Fruit fly (Drosophila melanogaster): Measurements from ENCODE around the gene ham.

dm6 chr2L:18717365-18718011 lies 75.2 kb downstream of the ham start:
- no peak for TF ChIP-seq esn (GFP tag; optimal IDR thresholded peaks at IDR 0.05)
- TF ChIP-seq dac (GFP tag; optimal IDR thresholded peaks at IDR 0.05): no peak
- peak; percentile 1 for TF ChIP-seq OdsH (GFP tag; optimal IDR thresholded peaks at IDR 0.05)
- TF ChIP-seq Eip78C (GFP tag): peak; percentile 61
- TF ChIP-seq Met (GFP tag; optimal IDR thresholded peaks at IDR 0.05): no peak
- peak; percentile 15 for TF ChIP-seq Eip75B (GFP tag; optimal IDR thresholded peaks at IDR 0.05)
- no peak for TF ChIP-seq lz (GFP tag; optimal IDR thresholded peaks at IDR 0.05)
- no peak for TF ChIP-seq Ets21C (GFP tag; optimal IDR thresholded peaks at IDR 0.05)
- TF ChIP-seq fd59A (GFP tag; optimal IDR thresholded peaks at IDR 0.05): peak; percentile 5
- TF ChIP-seq eg (GFP tag; IDR thresholded peaks at IDR 0.05): no peak
- TF ChIP-seq salr (GFP tag; optimal IDR thresholded peaks at IDR 0.05): no peak
- TF ChIP-seq CG11294 (GFP tag; IDR thresholded peaks at IDR 0.05): 0 out of 2 replicates have a peak, but pooled peaks have one; percentile 22
- no peak for TF ChIP-seq CG6854 (GFP tag; optimal IDR thresholded peaks at IDR 0.05)
- TF ChIP-seq Sox15 (GFP tag; optimal IDR thresholded peaks at IDR 0.05): no peak

Measured in whole organism, prepupa.